Fruit fly (Drosophila melanogaster) Kc167 (cell line): Measurements from ENCODE around the gene CG45413.

Source experiments
- Myc ChIP-seq: fragments of >200 bp; optimal IDR thresholded peaks from 2 replicates; lab custom pipeline; 2017; ENCODE audit warnings: missing external identifiers
- Sin3A ChIP-seq: fragments of >200 bp; optimal IDR thresholded peaks from 2 replicates; lab custom pipeline; 2018; ENCODE audit warnings: missing external identifiers
- h ChIP-seq: fragments of >200 bp; optimal IDR thresholded peaks from 3 replicates; lab custom pipeline; 2018; ENCODE audit warnings: missing external identifiers
- insv ChIP-seq: fragments of >200 bp; optimal IDR thresholded peaks from 3 replicates; lab custom pipeline; 2018; ENCODE audit warnings: missing external identifiers
- psq ChIP-seq: fragments of >200 bp; optimal IDR thresholded peaks from 2 replicates; lab custom pipeline; 2017; ENCODE audit warnings: missing external identifiers
- ttk ChIP-seq: sonication (Bioruptor generic); optimal IDR thresholded peaks from 2 replicates; lab custom pipeline; 2017; ENCODE audit warnings: missing external identifiers

dm6 chr3L:6977391-6977790 lies 45.6 kb upstream of the CG45413 start:
- TF ChIP-seq insv (lab: Kevin White, UChicago) = no peak
- TF ChIP-seq h = no peak
- no peak for TF ChIP-seq psq
- TF ChIP-seq Sin3A (lab: Kevin White, UChicago) = no peak
- TF ChIP-seq ttk (lab: Kevin White, UChicago) = no peak
- TF ChIP-seq Myc = no peak
